Worm (Caenorhabditis elegans): ENCODE results near the gene C14A4.9.

DNA sequence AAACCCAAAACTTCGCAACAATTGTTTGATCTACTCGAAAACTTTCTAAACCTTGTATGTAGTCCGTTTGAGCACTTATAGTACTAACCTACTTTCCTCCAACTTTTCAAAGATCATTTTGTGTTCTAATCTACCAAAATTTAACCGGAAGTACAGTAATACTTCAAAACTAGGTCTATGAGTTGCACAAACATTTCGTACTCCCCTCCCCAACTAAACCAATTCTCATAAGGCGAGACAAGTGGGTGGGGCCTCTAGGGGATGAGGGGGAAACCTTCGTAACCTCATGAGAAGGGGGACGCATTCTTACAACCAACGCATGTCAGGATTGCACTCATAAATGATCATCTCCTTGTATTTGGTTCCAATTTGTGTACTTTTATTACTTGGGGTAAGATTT lies 22.8 kb downstream of the C14A4.9 start, which contains the start of gene cutl-9:
- TF ChIP-seq elt-3 (tag; optimal IDR thresholded peaks at IDR 0.05) (no peak), bed-3 (GFP tag; optimal IDR thresholded peaks at IDR 0.05) (no peak), lsy-2 (tag; optimal IDR thresholded peaks at IDR 0.05) (no peak), lin-13 (tag; optimal IDR thresholded peaks at IDR 0.05) (no peak), unc-39 (tag; optimal IDR thresholded peaks at IDR 0.05) (no peak), unc-120 (tag; optimal IDR thresholded peaks at IDR 0.05; ENCODE audit: poor library complexity, severe bottlenecking) (no peak), mab-5 (tag; optimal IDR thresholded peaks at IDR 0.05) (no peak), pha-4 (tag; optimal IDR thresholded peaks at IDR 0.05) (no peak), lin-32 (GFP tag; optimal IDR thresholded peaks at IDR 0.05) (no peak), snpc-4 (tag; optimal IDR thresholded peaks at IDR 0.05) (no peak)
